Worm (Caenorhabditis elegans): ENCODE measurements around the gene cdh-4.

The cdh-4 gene

ce11 chrIII:4476806-4477205 lies 43.4 kb upstream of the cdh-4 start (continued):
- TF ChIP-seq ceh-28 (tag; optimal IDR thresholded peaks at IDR 0.05), result no peak
- TF ChIP-seq nhr-28 (tag; optimal IDR thresholded peaks at IDR 0.05), result no peak
- TF ChIP-seq ceh-82 (tag; optimal IDR thresholded peaks at IDR 0.05), result no peak
- TF ChIP-seq ztf-7 (tag; optimal IDR thresholded peaks at IDR 0.05), result no peak
- TF ChIP-seq tag-97 (GFP tag; IDR thresholded peaks at IDR 0.05), result no peak
- TF ChIP-seq cey-2 (tag; optimal IDR thresholded peaks at IDR 0.05; ENCODE audit: borderline replicate concordance, insufficient read depth), result no peak
- TF ChIP-seq dmd-6 (GFP tag; IDR thresholded peaks at IDR 0.05), result no peak
- no peak for TF ChIP-seq nhr-6 (tag; optimal IDR thresholded peaks at IDR 0.05)
- TF ChIP-seq pha-4 (GFP tag; IDR thresholded peaks at IDR 0.05), result 0 out of 2 replicates have a peak, but pooled peaks have one; percentile 32
- TF ChIP-seq pha-4 (tag; optimal IDR thresholded peaks at IDR 0.05), result no peak
- TF ChIP-seq madf-5 (GFP tag; IDR thresholded peaks at IDR 0.05), result 0 out of 4 replicates have a peak, but pooled peaks of 1 of the 2 experiments have one; percentile 21
- no peak for TF ChIP-seq daf-16 (GFP tag; optimal IDR thresholded peaks at IDR 0.05)
- no peak for TF ChIP-seq daf-16 (tag; optimal IDR thresholded peaks at IDR 0.05)
- no peak for TF ChIP-seq ama-1 (optimal IDR thresholded peaks at IDR 0.05)
- TF ChIP-seq mxl-3 (GFP tag; optimal IDR thresholded peaks at IDR 0.05), result no peak
- TF ChIP-seq tra-1 (GFP tag; IDR thresholded peaks at IDR 0.05), result 0 out of 2 replicates have a peak, but pooled peaks have one; percentile 33
- no peak for TF ChIP-seq Y5F2A.4 (GFP tag; optimal IDR thresholded peaks at IDR 0.05)
- TF ChIP-seq nhr-77 (tag; optimal IDR thresholded peaks at IDR 0.05), result no peak
- TF ChIP-seq arid-1 (GFP tag; conservative IDR thresholded peaks at IDR 0.05), result no peak
- TF ChIP-seq php-3 (GFP tag; IDR thresholded peaks at IDR 0.05), result no peak
- no peak for TF ChIP-seq mep-1 (tag; optimal IDR thresholded peaks at IDR 0.05)
- TF ChIP-seq nhr-48 (tag; optimal IDR thresholded peaks at IDR 0.05), result no peak
- TF ChIP-seq nhr-102 (tag; optimal IDR thresholded peaks at IDR 0.05), result no peak
- peak; percentile 57 for TF ChIP-seq lin-38 (GFP tag; IDR thresholded peaks at IDR 0.05)
- no peak for TF ChIP-seq ztf-11 (tag; optimal IDR thresholded peaks at IDR 0.05)
- no peak for TF ChIP-seq nhr-25 (tag; optimal IDR thresholded peaks at IDR 0.05; ENCODE audit: borderline replicate concordance, insufficient read depth)
- TF ChIP-seq dpl-1 (GFP tag; optimal IDR thresholded peaks at IDR 0.05), result no peak
- no peak for TF ChIP-seq nhr-111 (GFP tag; optimal IDR thresholded peaks at IDR 0.05)
- no peak for TF ChIP-seq zfp-2 (tag; optimal IDR thresholded peaks at IDR 0.05)
- no peak for TF ChIP-seq nhr-237 (tag; optimal IDR thresholded peaks at IDR 0.05)
- TF ChIP-seq T26A8.4 (GFP tag; IDR thresholded peaks at IDR 0.05), result no peak
- TF ChIP-seq nhr-10 (tag; optimal IDR thresholded peaks at IDR 0.05), result no peak
- TF ChIP-seq ctbp-1 (GFP tag; IDR thresholded peaks at IDR 0.05), result no peak
- no peak for TF ChIP-seq F26F4.8 (GFP tag; conservative IDR thresholded peaks at IDR 0.05)

- TF ChIP-seq mxl-3 (GFP tag; optimal IDR thresholded peaks at IDR 0.05), result no peak
- TF ChIP-seq vab-7 (GFP tag; IDR thresholded peaks at IDR 0.05), result no peak
- no peak for TF ChIP-seq dmd-8 (GFP tag; IDR thresholded peaks at IDR 0.05)
- no peak for TF ChIP-seq spr-3 (GFP tag; optimal IDR thresholded peaks at IDR 0.05)
- TF ChIP-seq nhr-111 (GFP tag; optimal IDR thresholded peaks at IDR 0.05), result no peak
- TF ChIP-seq mdl-1 (tag; optimal IDR thresholded peaks at IDR 0.05), result no peak
- TF ChIP-seq ZK337.2 (GFP tag; IDR thresholded peaks at IDR 0.05), result no peak
- no peak for TF ChIP-seq rbr-2 (tag; optimal IDR thresholded peaks at IDR 0.05)
- TF ChIP-seq unc-130 (GFP tag; optimal IDR thresholded peaks at IDR 0.05), result no peak
- no peak for TF ChIP-seq dmd-6 (GFP tag; IDR thresholded peaks at IDR 0.05)
- TF ChIP-seq mes-2 (tag; optimal IDR thresholded peaks at IDR 0.05; ENCODE audit: poor library complexity, severe bottlenecking), result no peak
- TF ChIP-seq ztf-11 (tag; optimal IDR thresholded peaks at IDR 0.05), result no peak
- TF ChIP-seq nhr-102 (tag; optimal IDR thresholded peaks at IDR 0.05), result no peak
- TF ChIP-seq ceh-32 (tag; optimal IDR thresholded peaks at IDR 0.05; ENCODE audit: poor library complexity), result no peak
- TF ChIP-seq arid-1 (GFP tag; conservative IDR thresholded peaks at IDR 0.05), result no peak
- no peak for TF ChIP-seq Y5F2A.4 (GFP tag; optimal IDR thresholded peaks at IDR 0.05)
- no peak for TF ChIP-seq unc-39 (tag; optimal IDR thresholded peaks at IDR 0.05)
- TF ChIP-seq nhr-28 (tag; optimal IDR thresholded peaks at IDR 0.05), result no peak
- TF ChIP-seq set-16 (GFP tag; IDR thresholded peaks at IDR 0.05), result no peak
These were observed 42.7 kb upstream of the cdh-4 start, which contains the start of gene ins-17 for ce11 chrIII:4477472-4477871. ins-17 (minus strand) TSS chrIII:4477572.

Measured in whole organism, L4 larva.